Worm (Caenorhabditis elegans) whole organism, L4 larva: ENCODE measurements around the gene hars-1.

Source experiments
- F10B5.3 ChIP-seq: sonication (generic microtip); optimal IDR thresholded peaks from 2 replicates; lab custom pipeline; 2016; ENCODE audit warnings: mild to moderate bottlenecking, missing genetic modification characterization, missing compliant biosample characterization
- F37D6.2 ChIP-seq: sonication (generic microtip); optimal IDR thresholded peaks from 2 replicates; lab custom pipeline; 2016; ENCODE audit warnings: mild to moderate bottlenecking, missing genetic modification characterization, missing compliant biosample characterization
- R02D3.7 ChIP-seq: fragments of 150-350 bp; sonication (generic microtip); optimal IDR thresholded peaks from 3 replicates; lab custom pipeline; 2014; ENCODE audit warnings: missing biosample characterization, missing genetic modification characterization
- Y48G9A.11 ChIP-seq: fragments of 200-800 bp; sonication (Bioruptor generic); IDR thresholded peaks from 2 replicates; pipeline ENCODE4 v1.3.6; 2022; ENCODE audit warnings: missing genetic modification reagents, missing genetic modification characterization, missing compliant biosample characterization
- Y5F2A.4 ChIP-seq: fragments of 200-800 bp; sonication (Bioruptor generic); optimal IDR thresholded peaks from 2 replicates; lab custom pipeline; 2018; ENCODE audit warnings: mild to moderate bottlenecking, missing genetic modification characterization, missing compliant biosample characterization
- ZK546.5 ChIP-seq, 2 experiments: sonication (generic microtip); optimal IDR thresholded peaks; 2 replicates each; lab custom pipeline; 2017; ENCODE audit warnings: missing biosample characterization in 2 of 2, missing genetic modification characterization in 2 of 2
- aha-1 ChIP-seq: fragments of 150-350 bp; peaks from one replicate; lab custom pipeline; 2014; ENCODE audit warnings: missing biosample characterization, missing genetic modification characterization
- attf-4 ChIP-seq: sonication (generic microtip); optimal IDR thresholded peaks from 3 replicates; lab custom pipeline; 2017; ENCODE audit warnings: missing biosample characterization, missing genetic modification characterization
- ceh-20 ChIP-seq: fragments of 200-800 bp; sonication (Bioruptor generic); IDR thresholded peaks from 2 replicates; pipeline ENCODE4 v1.3.6; 2022; ENCODE audit warnings: missing genetic modification reagents, missing genetic modification characterization, missing compliant biosample characterization
- ces-1 ChIP-seq: fragments of 150-350 bp; sonication (generic microtip); optimal IDR thresholded peaks from 4 replicates; lab custom pipeline; 2014; ENCODE audit warnings: missing biosample characterization, missing genetic modification reagents, missing genetic modification characterization
- ctbp-1 ChIP-seq: fragments of 200-800 bp; sonication (Bioruptor generic); IDR thresholded peaks from 2 replicates; pipeline ENCODE4 v1.3.6; 2022; ENCODE audit warnings: missing genetic modification reagents, missing genetic modification characterization, missing compliant biosample characterization
- daf-16 ChIP-seq, 3 experiments: sonication (generic microtip); optimal IDR thresholded peaks; 2 replicates each; lab custom pipeline; 2016 to 2017; ENCODE audit warnings: missing genetic modification characterization in 3 of 3, missing genetic modification reagents in 3 of 3, mild to moderate bottlenecking in 2 of 3, missing compliant biosample characterization in 2 of 3, missing biosample characterization in 1 of 3, moderate library complexity in 1 of 3
- egl-43 ChIP-seq: fragments of 200-800 bp; sonication (Bioruptor generic); IDR thresholded peaks from 2 replicates; pipeline ENCODE4 v1.3.6; 2022; ENCODE audit warnings: missing genetic modification reagents, missing genetic modification characterization, missing compliant biosample characterization
- fkh-10 ChIP-seq: fragments of 150-350 bp; optimal IDR thresholded peaks from 2 replicates; lab custom pipeline; 2014; ENCODE audit warnings: missing biosample characterization, missing genetic modification reagents, missing genetic modification characterization
- fos-1 ChIP-seq: fragments of 150-350 bp; optimal IDR thresholded peaks from 2 replicates; lab custom pipeline; 2014; ENCODE audit warnings: missing biosample characterization, missing genetic modification characterization
- hlh-11 ChIP-seq: fragments of 200-800 bp; sonication (Bioruptor generic); optimal IDR thresholded peaks from 2 replicates; lab custom pipeline; 2018; ENCODE audit warnings: mild to moderate bottlenecking, missing genetic modification characterization, missing compliant biosample characterization
- hmg-1.1 ChIP-seq: fragments of 200-800 bp; sonication (Bioruptor generic); IDR thresholded peaks from 2 replicates; pipeline ENCODE4 v1.3.6; 2022; ENCODE audit warnings: missing genetic modification reagents, missing genetic modification characterization, missing compliant biosample characterization
- jun-1 ChIP-seq: fragments of 150-350 bp; optimal IDR thresholded peaks from 2 replicates; lab custom pipeline; 2014; ENCODE audit warnings: missing biosample characterization, missing genetic modification reagents, missing genetic modification characterization
- lim-7 ChIP-seq: fragments of 200-800 bp; sonication (Bioruptor generic); IDR thresholded peaks from 2 replicates; pipeline ENCODE4 v1.3.6; 2022; ENCODE audit warnings: missing genetic modification characterization, missing compliant biosample characterization
- lin-1 ChIP-seq: fragments of 200-800 bp; sonication (Bioruptor generic); IDR thresholded peaks from 2 replicates; pipeline ENCODE4 v1.3.6; 2022; ENCODE audit warnings: missing genetic modification reagents, missing genetic modification characterization, missing compliant biosample characterization
- lin-38 ChIP-seq: fragments of 200-800 bp; sonication (Bioruptor generic); IDR thresholded peaks from 2 replicates; pipeline ENCODE4 v1.3.6; 2022; ENCODE audit warnings: missing genetic modification reagents, missing genetic modification characterization, missing compliant biosample characterization
- lsy-2 ChIP-seq, 2 experiments: fragments of 150-350 bp in 1 of 2; sonication (generic microtip) in 1 of 2; optimal IDR thresholded peaks; 2 replicates each; lab custom pipeline; 2014 to 2017; ENCODE audit warnings: missing biosample characterization in 2 of 2, missing genetic modification characterization in 2 of 2
- madf-5 ChIP-seq, 2 experiments: fragments of 200-800 bp; sonication (Bioruptor generic); IDR thresholded peaks; 2 replicates each; pipeline ENCODE4 v1.3.6; 2022; ENCODE audit warnings: missing compliant biosample characterization in 2 of 2, missing genetic modification characterization in 2 of 2
- madf-9 ChIP-seq: fragments of 200-800 bp; sonication (Bioruptor generic); conservative IDR thresholded peaks from 2 replicates; pipeline ENCODE4 v1.3.6; 2022; ENCODE audit warnings: missing genetic modification reagents, missing genetic modification characterization, missing compliant biosample characterization
- mdl-1 ChIP-seq, 2 experiments: fragments of 150-350 bp in 1 of 2; sonication (generic microtip) in 1 of 2; optimal IDR thresholded peaks; 2 replicates each; lab custom pipeline; 2014 to 2017; ENCODE audit warnings: missing biosample characterization in 2 of 2, missing genetic modification characterization in 2 of 2
- mep-1 ChIP-seq: fragments of 150-350 bp; sonication (generic microtip); optimal IDR thresholded peaks from 3 replicates; lab custom pipeline; 2014; ENCODE audit warnings: missing biosample characterization, missing genetic modification characterization
- mxl-2 ChIP-seq: fragments of 200-800 bp; sonication (Bioruptor generic); conservative IDR thresholded peaks from 2 replicates; pipeline ENCODE4 v1.3.6; 2022; ENCODE audit warnings: missing genetic modification reagents, missing genetic modification characterization, missing compliant biosample characterization
- mxl-3 ChIP-seq: fragments of 200-800 bp; sonication (Bioruptor generic); optimal IDR thresholded peaks from 2 replicates; lab custom pipeline; 2018; ENCODE audit warnings: mild to moderate bottlenecking, missing genetic modification characterization, missing compliant biosample characterization
- nhr-11 ChIP-seq: fragments of 150-350 bp; optimal IDR thresholded peaks from 2 replicates; lab custom pipeline; 2014; ENCODE audit warnings: missing biosample characterization, missing genetic modification characterization
- nhr-25 ChIP-seq: sonication (generic microtip); optimal IDR thresholded peaks from 2 replicates; lab custom pipeline; 2017; ENCODE audit warnings: missing genetic modification characterization, mild to moderate bottlenecking, missing compliant biosample characterization, antibody characterized with exemption, moderate library complexity, borderline replicate concordance; ENCODE audit not compliant: insufficient read depth
- nhr-28 ChIP-seq: fragments of 150-350 bp; optimal IDR thresholded peaks from 2 replicates; lab custom pipeline; 2014; ENCODE audit warnings: missing biosample characterization, missing genetic modification characterization
- nhr-42 ChIP-seq: fragments of 200-800 bp; sonication (Bioruptor generic); IDR thresholded peaks from 2 replicates; pipeline ENCODE4 v1.3.6; 2022; ENCODE audit warnings: missing genetic modification characterization, missing compliant biosample characterization
- nhr-48 ChIP-seq: sonication (generic microtip); optimal IDR thresholded peaks from 2 replicates; lab custom pipeline; 2016; ENCODE audit warnings: mild to moderate bottlenecking, missing genetic modification characterization, missing compliant biosample characterization
- nhr-76 ChIP-seq: fragments of 150-350 bp; optimal IDR thresholded peaks from 2 replicates; lab custom pipeline; 2014; ENCODE audit warnings: missing biosample characterization, missing genetic modification characterization
- pha-4 ChIP-seq, 2 experiments: fragments of 150-350 bp in 1 of 2; fragments of 200-800 bp in 1 of 2; sonication (Bioruptor generic) in 1 of 2; IDR thresholded peaks in 1 of 2; optimal IDR thresholded peaks in 1 of 2; 2 replicates each; pipeline versions ENCODE4 v1.3.6 to Lab custom; 2014 to 2022; ENCODE audit warnings: missing genetic modification characterization in 2 of 2, missing genetic modification reagents in 2 of 2, missing biosample characterization in 1 of 2, missing compliant biosample characterization in 1 of 2
- rbr-2 ChIP-seq: sonication (generic microtip); optimal IDR thresholded peaks from 2 replicates; lab custom pipeline; 2016; ENCODE audit warnings: missing genotype, missing genetic modification characterization, missing compliant biosample characterization
- set-16 ChIP-seq: fragments of 200-800 bp; sonication (Bioruptor generic); IDR thresholded peaks from 2 replicates; pipeline ENCODE4 v1.3.6; 2022; ENCODE audit warnings: missing genetic modification reagents, missing genetic modification characterization, missing compliant biosample characterization
- snpc-1.2 ChIP-seq: fragments of 200-800 bp; sonication (Bioruptor generic); IDR thresholded peaks from 2 replicates; pipeline ENCODE4 v1.3.6; 2022; ENCODE audit warnings: missing genetic modification reagents, missing genetic modification characterization, missing compliant biosample characterization
- tra-1 ChIP-seq: fragments of 200-800 bp; sonication (Bioruptor generic); IDR thresholded peaks from 2 replicates; pipeline ENCODE4 v1.3.6; 2022; ENCODE audit warnings: missing genetic modification reagents, missing genetic modification characterization, missing compliant biosample characterization
- zfp-2 ChIP-seq: sonication (generic microtip); optimal IDR thresholded peaks from 2 replicates; lab custom pipeline; 2016; ENCODE audit warnings: mild to moderate bottlenecking, missing genetic modification characterization, missing compliant biosample characterization
- zfp-3 ChIP-seq: fragments of 200-800 bp; sonication (Bioruptor generic); conservative IDR thresholded peaks from 2 replicates; pipeline ENCODE4 v1.3.6; 2022; ENCODE audit warnings: missing genetic modification reagents, missing genetic modification characterization, missing compliant biosample characterization
- zip-2 ChIP-seq: fragments of 150-350 bp; optimal IDR thresholded peaks from 2 replicates; lab custom pipeline; 2014; ENCODE audit warnings: missing biosample characterization, missing genetic modification characterization
- ztf-7 ChIP-seq: fragments of 150-350 bp; optimal IDR thresholded peaks from 2 replicates; lab custom pipeline; 2014; ENCODE audit warnings: missing biosample characterization, missing genetic modification characterization

The hars-1 gene

ce11 chrIV:10811388-10811787, 47.4 kb upstream of the hars-1 start:
- TF ChIP-seq aha-1 (tag; lab: Kevin White, UChicago) (peak; percentile 76), ctbp-1 (GFP tag; lab: Robert Waterston, UW) (no peak), lsy-2 (tag; optimal IDR thresholded peaks at IDR 0.05; lab: Kevin White, UChicago) (no peak), pha-4 (GFP tag; IDR thresholded peaks at IDR 0.05; lab: Robert Waterston, UW) (no peak), pha-4 (tag; optimal IDR thresholded peaks at IDR 0.05; lab: Kevin White, UChicago) (no peak), Y5F2A.4 (GFP tag; lab: Kevin White, UChicago) (no peak), madf-9 (GFP tag; lab: Robert Waterston, UW) (peak; percentile 64), nhr-11 (no peak), lin-38 (GFP tag; lab: Robert Waterston, UW) (0 out of 2 replicates have a peak, but pooled peaks have one; percentile 12), ztf-7 (tag; lab: Kevin White, UChicago) (no peak), zfp-3 (no peak), set-16 (peak; percentile 21; the same call in 1 of the 2 replicates), hlh-11 (tag; lab: Kevin White, UChicago) (peak; percentile 7)

- TF ChIP-seq ceh-20 (GFP tag; lab: Robert Waterston, UW): peak; percentile 61; the same call in 1 of the 2 replicates
- TF ChIP-seq nhr-42 (GFP tag; lab: Robert Waterston, UW): no peak
- TF ChIP-seq fos-1: no peak
These were observed 46.7 kb upstream of the hars-1 start, which contains the start of gene miz-1 for ce11 chrIV:10812099-10812498. TSS of gene miz-1 (plus strand) at chrIV:10812399.

- TF ChIP-seq F37D6.2: no peak
- no peak for TF ChIP-seq attf-4 (tag; lab: Kevin White, UChicago)
- TF ChIP-seq nhr-25 (tag; lab: Kevin White, UChicago): peak; percentile 55
- peak; percentile 12 for TF ChIP-seq mep-1 (tag; lab: Kevin White, UChicago)
- TF ChIP-seq fkh-10 (GFP tag; lab: Kevin White, UChicago): no peak
- TF ChIP-seq Y48G9A.11 (GFP tag; lab: Robert Waterston, UW): no peak
- no peak for TF ChIP-seq jun-1 (tag; lab: Kevin White, UChicago)
- TF ChIP-seq madf-5 (GFP tag; IDR thresholded peaks at IDR 0.05; lab: Robert Waterston, UW): no peak
- no peak for TF ChIP-seq zip-2
- no peak for TF ChIP-seq ceh-20 (GFP tag; lab: Robert Waterston, UW)
- TF ChIP-seq nhr-28 (tag; lab: Kevin White, UChicago): peak; percentile 50
These were observed 42.8 kb upstream of the hars-1 start for ce11 chrIV:10815950-10816349.

- TF ChIP-seq nhr-48 (no peak), ztf-7 (tag; lab: Kevin White, UChicago) (no peak), lin-1 (no peak), Y5F2A.4 (GFP tag; lab: Kevin White, UChicago) (no peak), lim-7 (GFP tag; lab: Robert Waterston, UW) (peak; percentile 61; the same call in 1 of the 2 replicates), daf-16 (GFP tag; optimal IDR thresholded peaks at IDR 0.05; lab: Kevin White, UChicago) (no peak), daf-16 (tag; optimal IDR thresholded peaks at IDR 0.05; lab: Kevin White, UChicago) (no peak), mxl-3 (GFP tag; lab: Kevin White, UChicago) (peak; percentile 55), attf-4 (tag; lab: Kevin White, UChicago) (no peak), mxl-2 (GFP tag; lab: Robert Waterston, UW) (no peak), set-16 (peak; percentile 87), F10B5.3 (no peak), hmg-1.1 (GFP tag; lab: Robert Waterston, UW) (0 out of 2 replicates have a peak, but pooled peaks have one; percentile 21), zfp-2 (tag; lab: Kevin White, UChicago) (no peak), egl-43 (GFP tag; lab: Robert Waterston, UW) (peak; percentile 68; the same call in 1 of the 2 replicates), hlh-11 (tag; lab: Kevin White, UChicago) (peak; percentile 28), F37D6.2 (no peak), ces-1 (GFP tag; lab: Kevin White, UChicago) (no peak), fos-1 (no peak), rbr-2 (no peak), madf-9 (GFP tag; lab: Robert Waterston, UW) (peak; percentile 14; the same call in 1 of the 2 replicates), snpc-1.2 (no peak), R02D3.7 (tag; lab: Kevin White, UChicago) (no peak), ZK546.5 (tag; optimal IDR thresholded peaks at IDR 0.05; lab: Kevin White, UChicago) (no peak), nhr-76 (tag; lab: Kevin White, UChicago) (no peak), tra-1 (no peak), mdl-1 (tag; optimal IDR thresholded peaks at IDR 0.05; lab: Kevin White, UChicago) (peak in 1 of 2 experiments; percentile 73), mep-1 (tag; lab: Kevin White, UChicago) (peak; percentile 26)
These were observed 41.7 kb upstream of the hars-1 start for ce11 chrIV:10817030-10817429.
